Worm (Caenorhabditis elegans) whole organism, mixed stage, embryonic: ENCODE measurements around the gene srlf-3.

ENCODE experiments used
- bed-3 ChIP-seq: fragments of 200-800 bp; sonication (Bioruptor generic); optimal IDR thresholded peaks from 3 replicates; lab custom pipeline; 2018; ENCODE audit warnings: mild to moderate bottlenecking, missing genetic modification characterization, moderate library complexity, missing compliant biosample characterization
- ces-1 ChIP-seq: fragments of 150-350 bp; optimal IDR thresholded peaks from 2 replicates; lab custom pipeline; 2014; ENCODE audit warnings: missing biosample characterization, missing genetic modification reagents, missing genetic modification characterization
- drap-1 ChIP-seq: fragments of 200-800 bp; sonication (Bioruptor generic); optimal IDR thresholded peaks from 3 replicates; lab custom pipeline; 2018; ENCODE audit warnings: mild to moderate bottlenecking, missing genetic modification characterization, missing compliant biosample characterization
- elt-1 ChIP-seq: sonication (generic microtip); optimal IDR thresholded peaks from 2 replicates; lab custom pipeline; 2017; ENCODE audit warnings: missing genetic modification characterization, mild to moderate bottlenecking, missing compliant biosample characterization, antibody characterized with exemption, moderate library complexity, borderline replicate concordance; ENCODE audit not compliant: insufficient read depth
- lin-13 ChIP-seq: fragments of 150-350 bp; optimal IDR thresholded peaks from 2 replicates; lab custom pipeline; 2014; ENCODE audit warnings: missing biosample characterization, missing genetic modification characterization
- nhr-237 ChIP-seq: fragments of 150-350 bp; optimal IDR thresholded peaks from 2 replicates; lab custom pipeline; 2014; ENCODE audit warnings: missing biosample characterization, missing genetic modification characterization
- nhr-28 ChIP-seq: fragments of 150-350 bp; optimal IDR thresholded peaks from 2 replicates; lab custom pipeline; 2014; ENCODE audit warnings: missing biosample characterization, missing genetic modification characterization
- pha-4 ChIP-seq: fragments of 150-350 bp; optimal IDR thresholded peaks from 2 replicates; lab custom pipeline; 2018; ENCODE audit warnings: missing biosample characterization, missing genetic modification reagents, missing genetic modification characterization
- snpc-4 ChIP-seq: fragments of 150-350 bp; optimal IDR thresholded peaks from 2 replicates; lab custom pipeline; 2014; ENCODE audit warnings: missing biosample characterization, missing genetic modification characterization
- sptf-1 ChIP-seq: sonication (generic microtip); optimal IDR thresholded peaks from 2 replicates; lab custom pipeline; 2017; ENCODE audit warnings: mild to moderate bottlenecking, missing genetic modification characterization, moderate library complexity, missing compliant biosample characterization
- unc-62 ChIP-seq: fragments of 150-350 bp; optimal IDR thresholded peaks from 2 replicates; lab custom pipeline; 2014; ENCODE audit warnings: missing biosample characterization, missing genetic modification reagents, missing genetic modification characterization
- ztf-11 ChIP-seq: fragments of 150-350 bp; optimal IDR thresholded peaks from 2 replicates; lab custom pipeline; 2014; ENCODE audit warnings: missing biosample characterization, missing genetic modification characterization

ce11 chrIV:8529039-8529438 is 41.8 kb downstream of the srlf-3 start:
- TF ChIP-seq elt-1 (tag; lab: Kevin White, UChicago): no peak
- TF ChIP-seq lin-13 (tag; lab: Kevin White, UChicago): no peak
- TF ChIP-seq ces-1 (GFP tag; lab: Kevin White, UChicago): no peak
- no peak for TF ChIP-seq drap-1 (GFP tag; lab: Kevin White, UChicago)
- TF ChIP-seq sptf-1 (tag; lab: Kevin White, UChicago): no peak
- no peak for TF ChIP-seq pha-4 (tag; lab: Kevin White, UChicago)
- no peak for TF ChIP-seq unc-62 (GFP tag; lab: Kevin White, UChicago)
- TF ChIP-seq snpc-4 (tag; lab: Kevin White, UChicago): no peak
- TF ChIP-seq ztf-11 (tag; lab: Kevin White, UChicago): no peak
- no peak for TF ChIP-seq bed-3 (GFP tag; lab: Kevin White, UChicago)
- no peak for TF ChIP-seq nhr-28 (tag; lab: Kevin White, UChicago)
- no peak for TF ChIP-seq nhr-237 (tag; lab: Kevin White, UChicago)
